Fruit fly (Drosophila melanogaster): ENCODE data around the gene Trx2.

Trx2 gene

DNA sequence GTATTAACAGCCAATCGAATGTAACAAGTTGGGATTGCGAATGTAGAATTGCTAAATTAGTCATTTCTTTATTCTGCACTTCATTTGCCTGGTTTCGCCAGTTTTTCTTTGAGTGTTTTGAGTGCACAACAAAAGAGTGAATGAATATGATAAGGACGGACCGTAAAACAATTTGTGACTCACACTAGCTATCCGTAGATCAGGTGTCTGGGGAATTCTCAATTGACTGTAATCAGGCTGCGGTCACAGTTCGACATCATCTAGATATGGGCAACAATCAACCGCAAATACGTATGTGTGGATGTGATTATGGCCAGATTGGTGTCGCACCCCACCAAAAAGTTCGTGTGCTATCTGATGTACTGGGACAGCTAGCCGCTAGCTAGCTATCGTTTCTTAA, 7.0 kb downstream of the Trx2 start (continued):
- TF ChIP-seq CG15479 (GFP tag; optimal IDR thresholded peaks at IDR 0.05) (no peak), Sin3A (optimal IDR thresholded peaks at IDR 0.05) (no peak), seq (GFP tag; IDR thresholded peaks at IDR 0.05) (no peak), schlank (tag; optimal IDR thresholded peaks at IDR 0.05) (no peak), ssp (GFP tag; IDR thresholded peaks at IDR 0.05) (no peak), sd (tag; optimal IDR thresholded peaks at IDR 0.05) (peak; percentile 87), CG4730 (GFP tag; IDR thresholded peaks at IDR 0.05) (no peak), Hr78 (GFP tag; optimal IDR thresholded peaks at IDR 0.05) (peak in 1 of 2 experiments; percentile 23), CG17359 (tag; optimal IDR thresholded peaks at IDR 0.05) (no peak), sqz (GFP tag; optimal IDR thresholded peaks at IDR 0.05) (no peak), CG6854 (GFP tag; optimal IDR thresholded peaks at IDR 0.05) (no peak), vvl (GFP tag; IDR thresholded peaks at IDR 0.05) (no peak), CG10979 (tag; optimal IDR thresholded peaks at IDR 0.05) (no peak), run (tag; optimal IDR thresholded peaks at IDR 0.05) (peak; percentile 95), Asciz (GFP tag; optimal IDR thresholded peaks at IDR 0.05) (no peak), CG3726 (GFP tag; IDR thresholded peaks at IDR 0.05) (no peak), pnt (GFP tag; optimal IDR thresholded peaks at IDR 0.05) (no peak), Xrp1 (GFP tag; IDR thresholded peaks at IDR 0.05) (no peak), dm (GFP tag; optimal IDR thresholded peaks at IDR 0.05) (no peak), CG2202 (tag; optimal IDR thresholded peaks at IDR 0.05) (no peak), CG1233 (GFP tag; optimal IDR thresholded peaks at IDR 0.05) (no peak), CG33213 (GFP tag; optimal IDR thresholded peaks at IDR 0.05) (no peak), GATAe (GFP tag; conservative IDR thresholded peaks at IDR 0.05) (peak; percentile 73), gro (GFP tag; optimal IDR thresholded peaks at IDR 0.05) (peak; percentile 49), CG17186 (GFP tag; optimal IDR thresholded peaks at IDR 0.05) (no peak), tna (GFP tag; IDR thresholded peaks at IDR 0.05; ENCODE audit: partially characterized antibody) (no peak), CG17802 (tag; optimal IDR thresholded peaks at IDR 0.05) (no peak), Lim3 (GFP tag; IDR thresholded peaks at IDR 0.05) (no peak), Chrac-16 (GFP tag; optimal IDR thresholded peaks at IDR 0.05) (no peak), CG16815 (GFP tag; optimal IDR thresholded peaks at IDR 0.05) (no peak), grn (GFP tag; optimal IDR thresholded peaks at IDR 0.05) (peak; percentile 100), fru (optimal IDR thresholded peaks at IDR 0.05) (no peak), yki (optimal IDR thresholded peaks at IDR 0.05) (no peak), Pdp1 (GFP tag; optimal IDR thresholded peaks at IDR 0.05) (no peak), CG12769 (tag; optimal IDR thresholded peaks at IDR 0.05) (peak; percentile 59), CG17328 (GFP tag; IDR thresholded peaks at IDR 0.05) (no peak), abd-A (tag; optimal IDR thresholded peaks at IDR 0.05) (no peak), Abd-B (GFP tag; optimal IDR thresholded peaks at IDR 0.05) (no peak), bowl (GFP tag; IDR thresholded peaks at IDR 0.05) (no peak), Lhr (GFP tag; optimal IDR thresholded peaks at IDR 0.05) (no peak), maf-S (GFP tag; optimal IDR thresholded peaks at IDR 0.05) (no peak), CG10959 (GFP tag; IDR thresholded peaks at IDR 0.05) (no peak), Awh (GFP tag; IDR thresholded peaks at IDR 0.05) (no peak), Ssrp (tag; optimal IDR thresholded peaks at IDR 0.05) (no peak), CG34376 (GFP tag; optimal IDR thresholded peaks at IDR 0.05) (peak; percentile 80), jing (GFP tag; optimal IDR thresholded peaks at IDR 0.05) (no peak), Myb (GFP tag; optimal IDR thresholded peaks at IDR 0.05) (no peak), CG16863 (GFP tag; optimal IDR thresholded peaks at IDR 0.05) (no peak), slbo (GFP tag; IDR thresholded peaks at IDR 0.05) (no peak), CG10565 (GFP tag; optimal IDR thresholded peaks at IDR 0.05) (no peak), z (GFP tag; IDR thresholded peaks at IDR 0.05) (no peak), CG1529 (GFP tag; optimal IDR thresholded peaks at IDR 0.05) (no peak), CG2678 (tag; optimal IDR thresholded peaks at IDR 0.05) (no peak)
